Worm (Caenorhabditis elegans): ENCODE data around the gene sar-1.
A peak's percentile ranks its signal among the peaks of the same experiment; 100 is the strongest.

The sar-1 gene

DNA sequence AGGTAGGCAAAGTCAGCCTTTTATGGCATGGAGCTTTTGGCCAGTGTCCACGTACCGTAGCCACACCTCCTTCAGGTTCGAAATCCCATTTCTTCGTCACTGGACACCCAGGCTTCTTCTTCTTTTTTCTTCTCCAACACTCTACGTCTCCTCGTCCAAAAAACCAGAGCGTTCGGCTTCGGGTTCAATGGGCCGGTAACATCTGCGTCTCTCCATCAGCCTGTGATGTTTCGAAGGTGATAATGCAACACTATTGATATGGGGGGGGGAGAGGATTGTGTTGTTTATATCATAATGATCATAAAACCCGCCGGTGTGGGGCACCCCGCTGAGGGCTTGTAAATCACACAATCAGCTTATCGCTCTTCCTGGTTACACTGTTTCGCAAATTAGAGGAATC is 11.8 kb upstream of the sar-1 start, which contains the start of gene ZK180.6:
Gene ZK180.6, minus strand, starts transcription at position 101 of the 400 bp plus-strand sequence.
- TF ChIP-seq blmp-1 (tag; optimal IDR thresholded peaks at IDR 0.05; ENCODE audit: insufficient read depth) (no peak), nhr-10 (tag; optimal IDR thresholded peaks at IDR 0.05) (no peak), F13H6.1 (tag; optimal IDR thresholded peaks at IDR 0.05) (no peak), nhr-129 (tag; optimal IDR thresholded peaks at IDR 0.05) (no peak), nhr-77 (tag; optimal IDR thresholded peaks at IDR 0.05) (no peak), mbf-1 (tag; optimal IDR thresholded peaks at IDR 0.05) (no peak), nhr-11 (tag; optimal IDR thresholded peaks at IDR 0.05) (no peak), alr-1 (tag; optimal IDR thresholded peaks at IDR 0.05) (no peak), nhr-6 (tag; optimal IDR thresholded peaks at IDR 0.05) (no peak), crh-2 (tag; optimal IDR thresholded peaks at IDR 0.05) (no peak), ama-1 (optimal IDR thresholded peaks at IDR 0.05) (no peak), Y55F3AM.14 (GFP tag; optimal IDR thresholded peaks at IDR 0.05) (no peak), R02D3.7 (tag; optimal IDR thresholded peaks at IDR 0.05) (no peak)

DNA sequence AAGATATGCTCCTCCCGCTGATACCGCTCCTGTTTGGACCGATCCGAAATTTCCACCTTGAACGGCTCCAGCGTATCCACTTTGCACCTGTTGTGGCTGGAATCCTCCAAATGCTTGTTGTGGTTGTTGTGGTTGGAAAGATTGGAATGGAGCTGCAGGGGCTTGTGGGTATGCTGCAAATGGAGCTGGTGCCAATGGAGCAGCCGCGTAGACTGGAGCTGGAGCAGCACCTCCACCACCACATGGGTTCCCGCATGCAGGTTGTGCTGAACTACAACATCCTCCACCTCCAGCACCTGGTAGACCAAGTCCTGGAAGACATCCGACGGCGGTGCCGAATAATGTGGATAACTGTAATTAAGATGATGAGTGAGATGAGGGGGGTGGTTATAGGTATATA is 10.3 kb upstream of the sar-1 start:
- TF ChIP-seq alr-1 (tag; optimal IDR thresholded peaks at IDR 0.05) (no peak), elt-1 (tag; optimal IDR thresholded peaks at IDR 0.05) (no peak), ceh-82 (tag; optimal IDR thresholded peaks at IDR 0.05) (no peak), F13H6.1 (tag; optimal IDR thresholded peaks at IDR 0.05) (no peak), R02D3.7 (tag; optimal IDR thresholded peaks at IDR 0.05) (no peak)

DNA sequence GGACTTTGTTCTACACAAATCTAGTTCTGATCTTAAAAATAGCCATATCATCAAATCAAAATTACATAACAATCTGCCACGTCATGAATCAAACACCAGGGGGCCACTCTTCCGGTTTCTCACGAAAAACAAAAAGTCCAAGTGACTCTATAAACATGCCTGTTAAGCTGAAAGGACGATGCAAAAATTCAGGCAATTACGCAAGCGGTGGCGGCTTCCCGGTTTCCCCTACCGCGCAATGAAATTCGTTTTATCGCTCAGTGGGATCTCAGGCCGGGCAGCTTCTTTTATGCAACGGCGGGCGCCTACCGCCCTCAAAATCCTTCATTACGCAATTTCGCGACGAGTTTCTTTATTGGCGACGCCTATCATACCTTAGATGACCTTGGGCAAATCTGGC is 6.6 kb upstream of the sar-1 start:
- peak; percentile 42 for TF ChIP-seq nhr-25 (tag; optimal IDR thresholded peaks at IDR 0.05)
- no peak for TF ChIP-seq lin-39 (tag; optimal IDR thresholded peaks at IDR 0.05)
- TF ChIP-seq Y55F3AM.14 (GFP tag; optimal IDR thresholded peaks at IDR 0.05): peak; percentile 7

DNA sequence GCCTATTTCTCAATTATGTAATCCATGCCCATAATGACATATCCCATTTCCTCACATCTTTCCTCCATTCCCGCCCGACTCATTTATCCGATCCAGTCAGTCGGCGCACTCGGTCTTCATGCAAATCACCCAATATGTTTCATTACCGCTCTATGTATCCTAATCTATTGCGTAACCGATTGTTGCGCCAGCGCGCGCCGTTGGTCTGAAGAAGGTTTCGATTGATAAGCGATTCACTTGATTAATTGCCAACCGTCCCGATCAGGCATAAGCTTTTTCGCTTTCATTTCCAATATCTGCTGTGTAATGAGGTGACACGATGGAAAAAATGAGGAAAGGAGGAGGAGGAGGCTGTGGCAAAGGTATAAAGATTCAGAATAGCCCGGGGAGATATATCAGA is 5.0 kb upstream of the sar-1 start:
- no peak for TF ChIP-seq ztf-4 (tag; optimal IDR thresholded peaks at IDR 0.05)
- peak; percentile 75 for TF ChIP-seq blmp-1 (tag; optimal IDR thresholded peaks at IDR 0.05; ENCODE audit: insufficient read depth)

DNA sequence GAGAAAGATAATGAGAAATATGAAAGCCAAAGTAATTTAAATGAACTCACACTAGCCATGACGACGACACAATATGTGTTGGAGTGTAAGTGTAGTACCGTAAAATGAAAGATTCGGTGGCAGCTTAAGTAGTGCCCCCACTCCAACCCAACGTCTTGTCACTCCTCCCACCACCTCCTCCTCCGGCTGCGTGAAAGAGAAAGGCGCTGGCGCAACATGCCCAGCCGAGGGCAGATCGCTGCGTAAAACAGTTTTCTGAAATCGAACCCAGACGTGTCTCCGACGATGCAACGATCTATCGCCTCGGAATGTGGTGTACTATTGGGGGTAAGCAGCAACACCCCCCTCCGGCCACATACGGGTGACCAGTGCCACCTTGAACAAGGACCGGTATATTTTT is 3.9 kb upstream of the sar-1 start, which contains the start of gene ZK180.5:
Gene ZK180.5, minus strand, starts transcription at position 101 of the 400 bp plus-strand sequence.
- TF ChIP-seq ama-1 (optimal IDR thresholded peaks at IDR 0.05) (no peak), nhr-25 (tag; optimal IDR thresholded peaks at IDR 0.05) (peak; percentile 17)

DNA sequence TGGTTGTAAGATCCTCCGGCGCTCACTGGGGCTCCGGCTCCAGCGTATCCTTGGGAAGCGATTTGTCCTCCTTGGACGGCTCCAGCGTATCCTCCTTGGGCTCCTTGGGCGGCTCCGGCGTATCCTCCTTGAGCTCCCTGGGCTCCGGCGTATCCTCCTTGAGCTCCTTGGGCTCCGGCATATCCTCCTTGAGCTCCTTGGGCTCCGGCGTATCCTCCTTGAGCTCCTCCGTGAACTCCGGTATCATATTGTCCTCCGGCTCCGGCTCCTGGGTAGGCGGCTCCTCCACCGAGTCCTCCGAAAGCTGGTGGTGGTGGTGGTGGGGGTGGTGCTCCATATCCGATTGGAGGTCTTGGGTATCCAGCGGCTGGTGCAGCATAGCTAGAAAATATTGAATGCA is 3.4 kb upstream of the sar-1 start:
- TF ChIP-seq Y55F3AM.14 (GFP tag; optimal IDR thresholded peaks at IDR 0.05) (peak; percentile 8), nhr-6 (tag; optimal IDR thresholded peaks at IDR 0.05) (no peak)

DNA sequence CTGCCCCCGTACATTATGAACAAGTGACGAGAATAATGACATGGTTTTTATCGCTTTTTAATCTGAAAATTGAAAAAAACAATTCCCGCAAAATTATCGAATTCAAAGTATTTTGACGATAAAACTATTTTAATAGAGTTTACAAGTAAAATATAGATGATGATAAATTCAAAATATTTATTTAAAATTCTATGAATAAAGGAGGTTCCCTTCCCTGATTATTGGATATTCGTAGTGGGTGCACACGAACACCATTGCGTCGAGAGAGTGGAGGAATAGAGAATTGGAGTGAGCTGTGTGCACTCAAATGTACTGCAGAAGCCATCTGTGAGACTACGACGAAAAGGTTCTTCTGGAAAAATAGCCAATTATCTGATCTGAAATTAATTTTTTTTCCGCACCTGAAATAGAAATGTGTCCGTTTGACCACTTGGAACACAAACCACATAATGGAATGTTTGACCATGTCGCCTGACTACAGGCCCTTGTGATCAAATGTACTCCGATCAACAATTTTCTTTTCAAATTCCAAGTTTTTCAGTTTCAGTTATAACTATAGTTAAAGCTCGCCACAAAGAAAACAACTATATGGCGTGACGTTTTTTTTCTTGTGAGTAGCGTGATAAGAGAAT is 1.7 kb downstream of the sar-1 start, which contains the start of the genes rfth-1 and ZK180.8:
Gene rfth-1, minus strand, starts transcription at position 51 of the 632 bp plus-strand sequence.
Gene ZK180.8, minus strand, starts transcription at position 466 of the 632 bp plus-strand sequence.
- TF ChIP-seq unc-39 (tag; optimal IDR thresholded peaks at IDR 0.05): no peak
- TF ChIP-seq snpc-4 (tag; optimal IDR thresholded peaks at IDR 0.05): no peak
- TF ChIP-seq ztf-11 (tag; optimal IDR thresholded peaks at IDR 0.05): no peak
- TF ChIP-seq fos-1 (tag; optimal IDR thresholded peaks at IDR 0.05): no peak
- TF ChIP-seq crh-2 (tag; optimal IDR thresholded peaks at IDR 0.05): peak; percentile 14
- TF ChIP-seq nhr-237 (tag; optimal IDR thresholded peaks at IDR 0.05): no peak
- TF ChIP-seq sma-3 (GFP tag; optimal IDR thresholded peaks at IDR 0.05): no peak
- peak; percentile 32 for TF ChIP-seq unc-55 (GFP tag; optimal IDR thresholded peaks at IDR 0.05)
- no peak for TF ChIP-seq nhr-23 (tag; optimal IDR thresholded peaks at IDR 0.05)

DNA sequence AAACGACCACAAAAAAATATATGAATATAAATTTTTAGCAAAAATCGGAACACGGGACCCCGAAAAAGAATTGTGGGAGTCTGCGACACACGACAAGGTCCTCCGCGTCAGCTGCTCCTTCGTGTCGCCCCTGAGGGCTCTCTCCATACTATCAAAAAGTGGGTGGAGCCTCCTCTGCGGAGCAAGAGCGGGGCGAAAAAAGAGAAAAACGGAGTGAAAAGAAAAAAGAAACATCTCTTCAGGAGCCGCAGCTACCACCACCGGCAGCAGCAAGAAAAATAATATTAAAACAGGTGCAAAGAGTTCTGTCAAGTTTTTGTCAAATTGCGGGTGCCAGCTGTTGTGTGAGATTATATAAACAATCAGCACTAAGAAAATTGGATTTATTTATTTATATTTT is 6.5 kb downstream of the sar-1 start, which contains the start of gene gbb-2:
Gene gbb-2, minus strand, starts transcription at position 112 of the 400 bp plus-strand sequence.
- peak; percentile 20 for TF ChIP-seq sma-9 (GFP tag; optimal IDR thresholded peaks at IDR 0.05)
- TF ChIP-seq sma-9 (tag; optimal IDR thresholded peaks at IDR 0.05): no peak
- TF ChIP-seq mab-5 (tag; optimal IDR thresholded peaks at IDR 0.05): no peak
- no peak for TF ChIP-seq elt-1 (tag; optimal IDR thresholded peaks at IDR 0.05)
- TF ChIP-seq nhr-6 (tag; optimal IDR thresholded peaks at IDR 0.05): no peak
- TF ChIP-seq blmp-1 (tag; optimal IDR thresholded peaks at IDR 0.05; ENCODE audit: insufficient read depth): no peak
- TF ChIP-seq mdl-1 (tag; optimal IDR thresholded peaks at IDR 0.05): no peak
- peak; percentile 66 for TF ChIP-seq F13H6.1 (tag; optimal IDR thresholded peaks at IDR 0.05)
- no peak for TF ChIP-seq snpc-4 (tag; optimal IDR thresholded peaks at IDR 0.05)
- peak in 1 of 2 experiments; percentile 11 for TF ChIP-seq lsy-2 (tag; optimal IDR thresholded peaks at IDR 0.05)
- TF ChIP-seq peb-1 (tag; optimal IDR thresholded peaks at IDR 0.05): no peak
- no peak for TF ChIP-seq ztf-11 (tag; optimal IDR thresholded peaks at IDR 0.05)
- TF ChIP-seq gmeb-1 (tag; optimal IDR thresholded peaks at IDR 0.05): no peak
- no peak for TF ChIP-seq lin-13 (GFP tag; optimal IDR thresholded peaks at IDR 0.05)
- no peak for TF ChIP-seq skn-1 (tag; optimal IDR thresholded peaks at IDR 0.05)
- TF ChIP-seq fos-1 (tag; optimal IDR thresholded peaks at IDR 0.05): no peak
